Worm (Caenorhabditis elegans): ENCODE data around the gene irld-25.
"Not testable (repeated sequence)": the region's sequence is repeated elsewhere in the genome, so short reads cannot be mapped to it uniquely, and the experiment has no call there.

Gene irld-25

ce11 chrV:15215175-15215574 is 6.3 kb upstream of the irld-25 start, which contains the start of gene sri-26:
Gene sri-26 (plus strand): TSS chrV:15215475.
- TF ChIP-seq cog-1 (tag; optimal IDR thresholded peaks at IDR 0.05); med-1 (GFP tag; optimal IDR thresholded peaks at IDR 0.05; ENCODE audit: insufficient read depth); ztf-23 (GFP tag; IDR thresholded peaks at IDR 0.05): not testable (repeated sequence)

ce11 chrV:15216705-15217104 is 4.7 kb upstream of the irld-25 start, which contains the start of gene sri-25:
Gene sri-25 (plus strand): TSS chrV:15217005.
- TF ChIP-seq klf-2 (GFP tag; conservative IDR thresholded peaks at IDR 0.05) (no peak), ztf-23 (GFP tag; IDR thresholded peaks at IDR 0.05) (no peak), ref-1 (GFP tag; conservative IDR thresholded peaks at IDR 0.05) (no peak), tab-1 (GFP tag; IDR thresholded peaks at IDR 0.05) (no peak), cog-1 (tag; optimal IDR thresholded peaks at IDR 0.05) (no peak), ztf-29 (GFP tag; IDR thresholded peaks at IDR 0.05) (no peak), med-1 (GFP tag; optimal IDR thresholded peaks at IDR 0.05; ENCODE audit: insufficient read depth) (no peak), flt-1 (GFP tag; IDR thresholded peaks at IDR 0.05) (no peak), T22C8.4 (GFP tag; IDR thresholded peaks at IDR 0.05) (no peak)

ce11 chrV:15223668-15224067 is 2.2 kb downstream of the irld-25 start, which contains the start of gene srw-24:
Gene srw-24 (plus strand): TSS chrV:15223968.
- TF ChIP-seq ztf-29 (GFP tag; IDR thresholded peaks at IDR 0.05), result no peak
- TF ChIP-seq ref-1 (GFP tag; conservative IDR thresholded peaks at IDR 0.05), result no peak
- TF ChIP-seq ztf-23 (GFP tag; IDR thresholded peaks at IDR 0.05), result no peak
- TF ChIP-seq klf-2 (GFP tag; conservative IDR thresholded peaks at IDR 0.05), result no peak
- no peak for TF ChIP-seq med-1 (GFP tag; optimal IDR thresholded peaks at IDR 0.05; ENCODE audit: insufficient read depth)

- TF ChIP-seq klf-2 (GFP tag; conservative IDR thresholded peaks at IDR 0.05) (no peak), flt-1 (GFP tag; IDR thresholded peaks at IDR 0.05) (no peak), med-1 (GFP tag; optimal IDR thresholded peaks at IDR 0.05; ENCODE audit: insufficient read depth) (no peak), ztf-29 (GFP tag; IDR thresholded peaks at IDR 0.05) (no peak), T22C8.4 (GFP tag; IDR thresholded peaks at IDR 0.05) (no peak), ref-1 (GFP tag; conservative IDR thresholded peaks at IDR 0.05) (no peak), ztf-23 (GFP tag; IDR thresholded peaks at IDR 0.05) (no peak), tab-1 (GFP tag; IDR thresholded peaks at IDR 0.05) (no peak), cog-1 (tag; optimal IDR thresholded peaks at IDR 0.05) (no peak)
These were observed 4.2 kb downstream of the irld-25 start, which contains the start of gene srw-14 for ce11 chrV:15225650-15226049. Gene srw-14 (plus strand): TSS chrV:15225950.

ce11 chrV:15226206-15226605 is 4.8 kb downstream of the irld-25 start:
- TF ChIP-seq flt-1 (GFP tag; IDR thresholded peaks at IDR 0.05), result no peak
- TF ChIP-seq klf-2 (GFP tag; conservative IDR thresholded peaks at IDR 0.05), result no peak
- TF ChIP-seq ref-1 (GFP tag; conservative IDR thresholded peaks at IDR 0.05), result no peak
- no peak for TF ChIP-seq ztf-23 (GFP tag; IDR thresholded peaks at IDR 0.05)
- no peak for TF ChIP-seq cog-1 (tag; optimal IDR thresholded peaks at IDR 0.05)

ce11 chrV:15230243-15230642 is 8.8 kb downstream of the irld-25 start, which contains the start of gene srw-15:
Gene srw-15 (plus strand): TSS chrV:15230543.
- TF ChIP-seq ztf-29 (GFP tag; IDR thresholded peaks at IDR 0.05) (no peak), tab-1 (GFP tag; IDR thresholded peaks at IDR 0.05) (no peak), ref-1 (GFP tag; conservative IDR thresholded peaks at IDR 0.05) (no peak), ztf-23 (GFP tag; IDR thresholded peaks at IDR 0.05) (no peak), med-1 (GFP tag; optimal IDR thresholded peaks at IDR 0.05; ENCODE audit: insufficient read depth) (no peak), T22C8.4 (GFP tag; IDR thresholded peaks at IDR 0.05) (no peak), klf-2 (GFP tag; conservative IDR thresholded peaks at IDR 0.05) (no peak), cog-1 (tag; optimal IDR thresholded peaks at IDR 0.05) (no peak), flt-1 (GFP tag; IDR thresholded peaks at IDR 0.05) (no peak)

- TF ChIP-seq ref-1 (GFP tag; conservative IDR thresholded peaks at IDR 0.05) (no peak), med-1 (GFP tag; optimal IDR thresholded peaks at IDR 0.05; ENCODE audit: insufficient read depth) (no peak), ztf-23 (GFP tag; IDR thresholded peaks at IDR 0.05) (no peak), flt-1 (GFP tag; IDR thresholded peaks at IDR 0.05) (no peak), cog-1 (tag; optimal IDR thresholded peaks at IDR 0.05) (no peak), T22C8.4 (GFP tag; IDR thresholded peaks at IDR 0.05) (no peak), tab-1 (GFP tag; IDR thresholded peaks at IDR 0.05) (no peak), ztf-29 (GFP tag; IDR thresholded peaks at IDR 0.05) (no peak), klf-2 (GFP tag; conservative IDR thresholded peaks at IDR 0.05) (no peak)
These were observed 10.8 kb downstream of the irld-25 start, which contains the start of gene srw-13 for ce11 chrV:15232200-15232599. Gene srw-13 (plus strand): TSS chrV:15232500.

ce11 chrV:15235661-15236060 is 14.2 kb downstream of the irld-25 start, which contains the start of gene nhr-164:
Gene nhr-164 (minus strand): TSS chrV:15235761.
- TF ChIP-seq tab-1 (GFP tag; IDR thresholded peaks at IDR 0.05), result no peak
- TF ChIP-seq ref-1 (GFP tag; conservative IDR thresholded peaks at IDR 0.05), result no peak
- no peak for TF ChIP-seq med-1 (GFP tag; optimal IDR thresholded peaks at IDR 0.05; ENCODE audit: insufficient read depth)
- TF ChIP-seq cog-1 (tag; optimal IDR thresholded peaks at IDR 0.05), result no peak
- no peak for TF ChIP-seq ztf-29 (GFP tag; IDR thresholded peaks at IDR 0.05)
- no peak for TF ChIP-seq flt-1 (GFP tag; IDR thresholded peaks at IDR 0.05)
- no peak for TF ChIP-seq klf-2 (GFP tag; conservative IDR thresholded peaks at IDR 0.05)
- TF ChIP-seq T22C8.4 (GFP tag; IDR thresholded peaks at IDR 0.05), result no peak
- TF ChIP-seq ztf-23 (GFP tag; IDR thresholded peaks at IDR 0.05), result no peak

ce11 chrV:15238552-15238951 is 17.1 kb downstream of the irld-25 start, which contains the start of gene srw-12:
Gene srw-12 (minus strand): TSS chrV:15238652.
- TF ChIP-seq klf-2 (GFP tag; conservative IDR thresholded peaks at IDR 0.05), result no peak
- TF ChIP-seq med-1 (GFP tag; optimal IDR thresholded peaks at IDR 0.05; ENCODE audit: insufficient read depth), result no peak
- no peak for TF ChIP-seq cog-1 (tag; optimal IDR thresholded peaks at IDR 0.05)
- TF ChIP-seq tab-1 (GFP tag; IDR thresholded peaks at IDR 0.05), result no peak
- TF ChIP-seq ztf-23 (GFP tag; IDR thresholded peaks at IDR 0.05), result no peak
- no peak for TF ChIP-seq flt-1 (GFP tag; IDR thresholded peaks at IDR 0.05)
- no peak for TF ChIP-seq ref-1 (GFP tag; conservative IDR thresholded peaks at IDR 0.05)

- no peak for TF ChIP-seq flt-1 (GFP tag; IDR thresholded peaks at IDR 0.05)
- TF ChIP-seq klf-2 (GFP tag; conservative IDR thresholded peaks at IDR 0.05), result no peak
- TF ChIP-seq T22C8.4 (GFP tag; IDR thresholded peaks at IDR 0.05), result no peak
- no peak for TF ChIP-seq med-1 (GFP tag; optimal IDR thresholded peaks at IDR 0.05; ENCODE audit: insufficient read depth)
- TF ChIP-seq ref-1 (GFP tag; conservative IDR thresholded peaks at IDR 0.05), result no peak
- TF ChIP-seq tab-1 (GFP tag; IDR thresholded peaks at IDR 0.05), result no peak
- no peak for TF ChIP-seq ztf-29 (GFP tag; IDR thresholded peaks at IDR 0.05)
- TF ChIP-seq cog-1 (tag; optimal IDR thresholded peaks at IDR 0.05), result no peak
- no peak for TF ChIP-seq ztf-23 (GFP tag; IDR thresholded peaks at IDR 0.05)
These were observed 18.8 kb downstream of the irld-25 start, which contains the start of gene srw-11 for ce11 chrV:15240215-15240614. Gene srw-11 (minus strand): TSS chrV:15240315.

All from whole organism, midembryonic.